Worm (Caenorhabditis elegans) whole organism, L3 larva: ENCODE measurements around the gene clc-24.
A peak's percentile ranks its signal among the peaks of the same experiment; 100 is the strongest.

Experiments used
- R02D3.7 ChIP-seq: fragments of 150-350 bp; optimal IDR thresholded peaks from 2 replicates; lab custom pipeline; 2014; ENCODE audit warnings: missing biosample characterization, missing genetic modification characterization
- ZK546.5 ChIP-seq: sonication (generic microtip); optimal IDR thresholded peaks from 2 replicates; lab custom pipeline; 2017; ENCODE audit warnings: missing biosample characterization, missing genetic modification characterization
- aly-2 ChIP-seq: fragments of 150-350 bp; optimal IDR thresholded peaks from 2 replicates; lab custom pipeline; 2014; ENCODE audit warnings: missing biosample characterization, missing genetic modification characterization
- ama-1 ChIP-seq: fragments of 150-350 bp; optimal IDR thresholded peaks from 2 replicates; lab custom pipeline; 2018
- ceh-16 ChIP-seq: sonication (generic microtip); optimal IDR thresholded peaks from 2 replicates; lab custom pipeline; 2017; ENCODE audit warnings: missing biosample characterization, missing genetic modification characterization
- ceh-28 ChIP-seq: fragments of 150-350 bp; optimal IDR thresholded peaks from 2 replicates; lab custom pipeline; 2014; ENCODE audit warnings: missing biosample characterization, missing genetic modification reagents, missing genetic modification characterization
- ceh-82 ChIP-seq: fragments of 150-350 bp; optimal IDR thresholded peaks from 2 replicates; lab custom pipeline; 2014; ENCODE audit warnings: missing biosample characterization, missing genetic modification characterization
- ceh-9 ChIP-seq: sonication (generic microtip); optimal IDR thresholded peaks from 2 replicates; lab custom pipeline; 2018; ENCODE audit warnings: missing biosample characterization, missing genetic modification characterization
- daf-12 ChIP-seq: fragments of 150-350 bp; optimal IDR thresholded peaks from 2 replicates; lab custom pipeline; 2014; ENCODE audit warnings: missing biosample characterization, missing genetic modification reagents, missing genetic modification characterization
- egl-27 ChIP-seq: sonication (generic microtip); optimal IDR thresholded peaks from 4 replicates; lab custom pipeline; 2017; ENCODE audit warnings: missing biosample characterization, missing genetic modification reagents, missing genetic modification characterization
- egl-5 ChIP-seq: fragments of 150-350 bp; optimal IDR thresholded peaks from 2 replicates; lab custom pipeline; 2017; ENCODE audit warnings: missing biosample characterization, missing genetic modification reagents, missing genetic modification characterization, inconsistent platforms
- elt-1 ChIP-seq: fragments of 150-350 bp; optimal IDR thresholded peaks from 2 replicates; lab custom pipeline; 2014; ENCODE audit warnings: missing biosample characterization, missing genetic modification characterization
- elt-2 ChIP-seq: sonication (generic microtip); optimal IDR thresholded peaks from 2 replicates; lab custom pipeline; 2016; ENCODE audit warnings: missing genetic modification reagents, mild to moderate bottlenecking, missing genetic modification characterization, missing compliant biosample characterization
- eor-1 ChIP-seq, 2 experiments: fragments of 150-350 bp; optimal IDR thresholded peaks; 2 replicates each; lab custom pipeline; 2014 to 2018; ENCODE audit warnings: missing biosample characterization in 2 of 2, missing genetic modification characterization in 2 of 2
- fkh-10 ChIP-seq: sonication (generic microtip); optimal IDR thresholded peaks from 2 replicates; lab custom pipeline; 2017; ENCODE audit warnings: missing biosample characterization, missing genetic modification reagents, missing genetic modification characterization
- fkh-2 ChIP-seq: fragments of 150-350 bp; optimal IDR thresholded peaks from 2 replicates; lab custom pipeline; 2014; ENCODE audit warnings: missing biosample characterization, missing genetic modification reagents, missing genetic modification characterization
- fos-1 ChIP-seq: fragments of 150-350 bp; optimal IDR thresholded peaks from 2 replicates; lab custom pipeline; 2014; ENCODE audit warnings: missing biosample characterization, missing genetic modification characterization
- lin-15B ChIP-seq: fragments of 150-350 bp; optimal IDR thresholded peaks from 2 replicates; lab custom pipeline; 2014; ENCODE audit warnings: missing biosample characterization, missing genetic modification characterization
- lin-39 ChIP-seq: fragments of 150-350 bp; optimal IDR thresholded peaks from 2 replicates; lab custom pipeline; 2018; ENCODE audit warnings: missing biosample characterization, missing genetic modification reagents, missing genetic modification characterization
- lsy-12 ChIP-seq: sonication (generic microtip); optimal IDR thresholded peaks from 2 replicates; lab custom pipeline; 2016; ENCODE audit warnings: mild to moderate bottlenecking, missing genetic modification characterization, missing compliant biosample characterization
- mdl-1 ChIP-seq: fragments of 150-350 bp; optimal IDR thresholded peaks from 2 replicates; lab custom pipeline; 2014; ENCODE audit warnings: missing biosample characterization, missing genetic modification characterization
- nhr-11 ChIP-seq: fragments of 150-350 bp; optimal IDR thresholded peaks from 2 replicates; lab custom pipeline; 2014; ENCODE audit warnings: missing biosample characterization, missing genetic modification characterization
- nhr-12 ChIP-seq: fragments of 150-350 bp; optimal IDR thresholded peaks from 2 replicates; lab custom pipeline; 2014; ENCODE audit warnings: missing biosample characterization, missing genetic modification characterization
- nhr-23 ChIP-seq: fragments of 150-350 bp; optimal IDR thresholded peaks from 2 replicates; lab custom pipeline; 2014; ENCODE audit warnings: missing biosample characterization, missing genetic modification reagents, missing genetic modification characterization
- nhr-25 ChIP-seq: sonication (generic microtip); optimal IDR thresholded peaks from 2 replicates; lab custom pipeline; 2017; ENCODE audit warnings: missing biosample characterization, missing genetic modification characterization
- nhr-28 ChIP-seq: fragments of 150-350 bp; optimal IDR thresholded peaks from 2 replicates; lab custom pipeline; 2014; ENCODE audit warnings: missing biosample characterization, missing genetic modification characterization
- nhr-43 ChIP-seq: sonication (generic microtip); optimal IDR thresholded peaks from 2 replicates; lab custom pipeline; 2016; ENCODE audit warnings: mild to moderate bottlenecking, missing genetic modification characterization, missing compliant biosample characterization; ENCODE audit not compliant: poor library complexity, severe bottlenecking
- nhr-76 ChIP-seq: fragments of 150-350 bp; sonication (generic microtip); optimal IDR thresholded peaks from 5 replicates; lab custom pipeline; 2014; ENCODE audit warnings: missing biosample characterization, missing genetic modification characterization
- nhr-77 ChIP-seq: fragments of 150-350 bp; optimal IDR thresholded peaks from 2 replicates; lab custom pipeline; 2014; ENCODE audit warnings: missing biosample characterization, missing genetic modification characterization
- pqm-1 ChIP-seq: fragments of 150-350 bp; optimal IDR thresholded peaks from 2 replicates; lab custom pipeline; 2017; ENCODE audit warnings: missing biosample characterization, missing genetic modification characterization, inconsistent platforms
- sea-2 ChIP-seq: fragments of 150-350 bp; sonication (generic microtip); optimal IDR thresholded peaks from 4 replicates; lab custom pipeline; 2014; ENCODE audit warnings: missing biosample characterization, missing genetic modification reagents, missing genetic modification characterization
- snpc-4 ChIP-seq: fragments of 150-350 bp; optimal IDR thresholded peaks from 2 replicates; lab custom pipeline; 2014; ENCODE audit warnings: missing biosample characterization, missing genetic modification characterization
- tbx-2 ChIP-seq: sonication (generic microtip); optimal IDR thresholded peaks from 2 replicates; lab custom pipeline; 2016; ENCODE audit warnings: mild to moderate bottlenecking, missing genetic modification characterization, missing compliant biosample characterization
- unc-39 ChIP-seq: sonication (generic microtip); optimal IDR thresholded peaks from 4 replicates; lab custom pipeline; 2017; ENCODE audit warnings: missing biosample characterization, missing genetic modification characterization
- zag-1 ChIP-seq: fragments of 150-350 bp; optimal IDR thresholded peaks from 2 replicates; lab custom pipeline; 2014; ENCODE audit warnings: missing biosample characterization, missing genetic modification characterization
- ztf-4 ChIP-seq: fragments of 150-350 bp; optimal IDR thresholded peaks from 2 replicates; lab custom pipeline; 2014; ENCODE audit warnings: missing biosample characterization, missing genetic modification characterization

clc-24 gene

DNA sequence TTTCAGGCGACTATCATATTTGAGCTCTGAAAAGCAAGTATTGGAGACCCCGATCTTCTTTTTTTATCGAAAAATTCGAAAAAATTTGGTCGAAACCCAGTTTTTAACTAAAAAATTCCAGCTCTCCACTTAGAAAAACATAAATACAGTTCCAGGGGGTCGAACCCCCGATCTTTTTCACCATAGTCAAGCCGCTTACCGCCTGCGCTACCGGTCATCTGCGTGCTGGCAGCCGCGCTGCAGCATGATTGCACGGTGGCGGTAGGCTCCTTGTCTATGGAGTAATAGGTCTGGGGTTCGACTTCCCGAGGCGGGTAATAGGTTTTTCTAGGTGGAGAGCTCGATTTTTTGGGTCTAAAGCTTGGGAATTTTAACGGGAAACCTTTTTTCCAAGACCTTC, at the start of gene clc-24:
Gene clc-24 (plus strand): TSS at position 263 of the 400 bp plus-strand sequence.
- TF ChIP-seq lin-15B (tag; lab: Kevin White, UChicago): no peak
- TF ChIP-seq ztf-4 (tag; lab: Kevin White, UChicago): no peak

DNA sequence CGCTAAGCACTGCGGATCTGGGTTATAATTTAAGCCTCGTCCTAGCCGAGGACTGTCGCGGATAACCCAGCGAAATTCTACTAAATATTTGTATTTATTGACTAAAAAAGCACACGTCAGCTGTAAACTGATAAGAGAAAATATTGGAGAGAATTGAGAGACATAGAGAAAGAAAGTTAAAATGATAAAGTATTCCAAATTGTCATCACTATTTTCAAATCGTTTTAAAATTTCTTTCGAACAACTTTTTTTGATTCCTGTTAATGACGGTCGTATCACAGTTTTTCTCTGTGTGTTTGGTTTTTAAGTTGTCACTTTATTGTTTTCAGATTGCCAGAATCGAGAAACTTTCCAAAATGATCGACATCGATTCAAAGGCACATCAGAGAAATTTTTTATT, 47.9 kb upstream of the clc-24 start, which contains the start of gene fbxa-51:
Gene fbxa-51 (plus strand): TSS at position 322 of the 400 bp plus-strand sequence.
- no peak for TF ChIP-seq nhr-25
- peak; percentile 58 for TF ChIP-seq elt-2 (tag; lab: Kevin White, UChicago)

- TF ChIP-seq egl-5 (tag; lab: Kevin White, UChicago) (no peak), ceh-16 (tag; lab: Kevin White, UChicago) (no peak), fkh-10 (GFP tag; lab: Kevin White, UChicago) (no peak), nhr-43 (tag; lab: Kevin White, UChicago) (no peak), ama-1 (lab: Kevin White, UChicago) (no peak), elt-1 (no peak), nhr-12 (tag; lab: Kevin White, UChicago) (no peak), pqm-1 (tag; lab: Kevin White, UChicago) (no peak), lin-39 (no peak), nhr-25 (no peak), nhr-23 (tag; lab: Kevin White, UChicago) (no peak), ztf-4 (tag; lab: Kevin White, UChicago) (no peak), R02D3.7 (tag; lab: Kevin White, UChicago) (no peak), nhr-28 (tag; lab: Kevin White, UChicago) (no peak), daf-12 (tag; lab: Kevin White, UChicago) (no peak), fos-1 (tag; lab: Kevin White, UChicago) (no peak), zag-1 (tag; lab: Kevin White, UChicago) (no peak), snpc-4 (tag; lab: Kevin White, UChicago) (no peak), ceh-9 (tag; lab: Kevin White, UChicago) (no peak)
These were observed 45.2 kb upstream of the clc-24 start for ce11 chrIII:964637-965036.

ce11 chrIII:966259-966658, 43.6 kb upstream of the clc-24 start:
- TF ChIP-seq daf-12 (tag; lab: Kevin White, UChicago) (no peak), aly-2 (tag; lab: Kevin White, UChicago) (no peak), nhr-77 (tag; lab: Kevin White, UChicago) (no peak), ceh-28 (tag; lab: Kevin White, UChicago) (no peak), unc-39 (tag; lab: Kevin White, UChicago) (no peak), nhr-11 (tag; lab: Kevin White, UChicago) (no peak), eor-1 (tag; optimal IDR thresholded peaks at IDR 0.05; lab: Kevin White, UChicago) (no peak), elt-1 (no peak), ZK546.5 (no peak), sea-2 (GFP tag; lab: Kevin White, UChicago) (no peak)

DNA sequence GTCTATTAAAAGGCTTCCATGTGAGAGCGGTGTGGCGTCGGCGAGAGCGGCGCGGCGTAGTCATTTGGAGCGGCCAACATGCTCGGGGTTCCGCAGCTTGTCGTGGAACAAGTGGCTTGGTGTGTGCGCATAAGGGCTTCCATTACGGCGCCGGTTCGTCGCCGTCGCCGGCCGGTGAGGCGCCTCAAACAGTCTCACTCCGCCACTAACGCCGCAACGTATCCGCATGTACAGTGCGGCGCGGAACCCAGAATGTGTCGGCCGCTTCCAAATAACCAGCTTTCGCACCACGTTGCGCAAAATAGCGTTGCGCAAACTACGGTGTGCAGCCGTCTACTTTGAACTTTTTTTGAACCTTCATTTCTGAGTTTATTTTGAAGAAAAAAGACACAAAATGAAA, 38.9 kb upstream of the clc-24 start:
- no peak for TF ChIP-seq nhr-12 (tag; lab: Kevin White, UChicago)

DNA sequence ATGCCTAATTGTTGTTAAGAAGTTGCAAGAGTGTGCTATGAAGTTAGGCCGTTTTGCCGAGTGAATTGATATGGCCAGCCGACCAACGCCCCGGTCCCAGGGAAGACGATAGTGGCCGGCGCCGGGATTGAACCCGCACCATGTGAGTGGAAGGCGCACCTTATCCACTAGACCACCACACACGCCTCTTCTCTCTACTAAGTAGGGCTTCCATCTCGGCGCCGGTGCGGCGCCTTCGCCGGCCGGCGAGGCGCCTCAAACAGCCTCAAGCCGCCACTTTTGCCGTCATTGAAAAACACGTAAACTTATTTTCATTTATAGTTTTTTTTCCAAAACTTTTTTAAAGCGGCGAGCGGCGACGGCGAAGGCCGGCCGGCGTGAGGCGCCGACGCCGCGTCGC, 30.9 kb upstream of the clc-24 start:
- TF ChIP-seq fkh-2 (tag; lab: Kevin White, UChicago) (no peak), nhr-28 (tag; lab: Kevin White, UChicago) (no peak), R02D3.7 (tag; lab: Kevin White, UChicago) (no peak), ztf-4 (tag; lab: Kevin White, UChicago) (no peak), aly-2 (tag; lab: Kevin White, UChicago) (no peak), fos-1 (tag; lab: Kevin White, UChicago) (no peak), tbx-2 (tag; lab: Kevin White, UChicago) (no peak), nhr-12 (tag; lab: Kevin White, UChicago) (no peak), nhr-76 (tag; lab: Kevin White, UChicago) (no peak), elt-1 (no peak), elt-2 (tag; lab: Kevin White, UChicago) (no peak), ama-1 (lab: Kevin White, UChicago) (no peak), sea-2 (GFP tag; lab: Kevin White, UChicago) (no peak), lsy-12 (tag; lab: Kevin White, UChicago) (no peak), ceh-82 (tag; lab: Kevin White, UChicago) (no peak), ceh-9 (tag; lab: Kevin White, UChicago) (no peak), mdl-1 (no peak), fkh-10 (GFP tag; lab: Kevin White, UChicago) (no peak), snpc-4 (tag; lab: Kevin White, UChicago) (no peak), egl-27 (no peak)
